Fruit fly (Drosophila melanogaster) whole organism, pupa: Measurements from ENCODE around the gene CanA1.

Experiments
- CG10348 ChIP-seq: fragments of 200-800 bp; sonication (Bioruptor generic); IDR thresholded peaks from 2 replicates; pipeline ENCODE4 v1.3.6; 2022; ENCODE audit warnings: missing biosample characterization, missing genetic modification characterization
- CG17806 ChIP-seq: fragments of 200-800 bp; sonication (Bioruptor generic); optimal IDR thresholded peaks from 2 replicates; lab custom pipeline; 2018; ENCODE audit warnings: missing biosample characterization, mild to moderate bottlenecking, missing genetic modification characterization, moderate library complexity
- CG32121 ChIP-seq: fragments of 200-800 bp; sonication (Bioruptor generic); IDR thresholded peaks from 2 replicates; pipeline ENCODE4 v1.3.6; 2022; ENCODE audit warnings: missing biosample characterization, missing genetic modification characterization
- CG34367 ChIP-seq: fragments of 200-800 bp; sonication (Bioruptor generic); optimal IDR thresholded peaks from 2 replicates; lab custom pipeline; 2018; ENCODE audit warnings: missing biosample characterization, mild to moderate bottlenecking, missing genetic modification characterization
- CG4496 ChIP-seq: fragments of 200-800 bp; sonication (Bioruptor generic); IDR thresholded peaks from 3 replicates; pipeline ENCODE4 v1.3.6; 2022; ENCODE audit warnings: missing biosample characterization, missing genetic modification characterization
- CG8301 ChIP-seq: fragments of 200-800 bp; sonication (Bioruptor generic); optimal IDR thresholded peaks from 2 replicates; lab custom pipeline; 2018; ENCODE audit warnings: missing biosample characterization, mild to moderate bottlenecking, missing genetic modification characterization
- D1 ChIP-seq: fragments of 200-800 bp; sonication (Bioruptor generic); optimal IDR thresholded peaks from 2 replicates; lab custom pipeline; 2018; ENCODE audit warnings: missing biosample characterization, mild to moderate bottlenecking, missing genetic modification characterization, moderate library complexity
- Pif1A ChIP-seq: fragments of 200-800 bp; sonication (Bioruptor generic); optimal IDR thresholded peaks from 3 replicates; lab custom pipeline; 2016; ENCODE audit warnings: missing biosample characterization, missing genetic modification characterization
- Pif1B ChIP-seq: fragments of 200-800 bp; sonication (Bioruptor generic); optimal IDR thresholded peaks from 3 replicates; lab custom pipeline; 2016; ENCODE audit warnings: missing biosample characterization, missing genetic modification characterization
- fd96Ca ChIP-seq: fragments of 200-800 bp; sonication (Bioruptor generic); IDR thresholded peaks from 3 replicates; pipeline ENCODE4 v1.3.6; 2022; ENCODE audit warnings: missing biosample characterization, missing genetic modification characterization

DNA sequence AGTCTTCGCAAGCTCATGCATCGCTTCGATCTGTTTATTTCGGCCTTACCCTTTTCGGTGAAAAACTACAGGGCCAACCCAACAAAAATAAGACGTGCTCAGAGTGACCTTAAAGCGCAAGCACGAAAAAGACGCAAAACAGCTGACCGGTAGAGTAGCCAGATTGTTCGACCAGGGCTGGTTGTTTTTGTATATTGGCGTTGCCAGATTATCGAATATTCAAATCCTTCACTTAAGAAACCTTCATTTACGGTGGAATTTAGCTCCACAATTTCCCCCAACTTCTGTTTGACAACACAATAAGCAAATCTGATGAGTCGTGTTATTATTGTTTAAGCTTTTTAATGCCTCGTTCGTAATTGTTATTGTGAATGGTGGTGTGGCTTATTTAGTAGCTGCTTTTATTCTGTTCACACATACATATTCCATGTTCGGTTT is 14.6 kb downstream of the CanA1 start, which contains the start of gene Chchd3:
- TF ChIP-seq fd96Ca (GFP tag; lab: Robert Waterston, UW) = no peak
- no peak for TF ChIP-seq CG34367 (tag; lab: Kevin White, UChicago)
- no peak for TF ChIP-seq CG8301 (tag; lab: Kevin White, UChicago)
- TF ChIP-seq D1 (tag; lab: Kevin White, UChicago) = no peak
- no peak for TF ChIP-seq Pif1B (GFP tag; lab: Kevin White, UChicago)
- TF ChIP-seq Pif1A (GFP tag; lab: Kevin White, UChicago) = no peak
- no peak for TF ChIP-seq CG10348 (GFP tag; lab: Robert Waterston, UW)
- no peak for TF ChIP-seq CG32121 (GFP tag; lab: Robert Waterston, UW)
- no peak for TF ChIP-seq CG4496 (GFP tag; lab: Robert Waterston, UW)
- no peak for TF ChIP-seq CG17806 (tag; lab: Kevin White, UChicago)
